Worm (Caenorhabditis elegans) whole organism, L3 larva: ENCODE results near the gene sws-1.
"Not testable (repeated sequence)": the region's sequence is repeated elsewhere in the genome, so short reads cannot be mapped to it uniquely, and the experiment has no call there.

Experiments used
- ama-1 ChIP-seq: fragments of 150-350 bp; optimal IDR thresholded peaks from 2 replicates; lab custom pipeline; 2018
- elt-3 ChIP-seq, 3 experiments: fragments of 150-350 bp in 1 of 3; sonication (generic microtip) in 2 of 3; optimal IDR thresholded peaks; 2 replicates in 2 of 3; 4 replicates in 1 of 3; lab custom pipeline; 2014 to 2017; ENCODE audit warnings: missing biosample characterization in 3 of 3, missing genetic modification characterization in 3 of 3
- nhr-11 ChIP-seq: fragments of 150-350 bp; optimal IDR thresholded peaks from 2 replicates; lab custom pipeline; 2014; ENCODE audit warnings: missing biosample characterization, missing genetic modification characterization
- nhr-12 ChIP-seq: fragments of 150-350 bp; optimal IDR thresholded peaks from 2 replicates; lab custom pipeline; 2014; ENCODE audit warnings: missing biosample characterization, missing genetic modification characterization

- not testable (repeated sequence) for TF ChIP-seq elt-3 (tag; optimal IDR thresholded peaks at IDR 0.05; lab: Kevin White, UChicago); ama-1 (lab: Kevin White, UChicago); nhr-12 (tag; lab: Kevin White, UChicago); nhr-11
Measured at ce11 chrV:18984656-18985055, 3.4 kb upstream of the sws-1 start.
